Fruit fly (Drosophila melanogaster) whole organism, embryonic: ENCODE results near the gene Mfap1.

Experiments
- Ada2b ChIP-seq: fragments of 200-800 bp; sonication (Bioruptor generic); IDR thresholded peaks from 2 replicates; pipeline ENCODE4 v1.3.6; 2022; ENCODE audit warnings: missing biosample characterization, missing genetic modification characterization
- Aef1 ChIP-seq: fragments of 200-800 bp; sonication (Bioruptor generic); IDR thresholded peaks from 3 replicates; pipeline ENCODE4 v1.3.6; 2022; ENCODE audit warnings: missing biosample characterization, missing genetic modification characterization
- Atf3 ChIP-seq: fragments of 200-800 bp; sonication (Bioruptor generic); optimal IDR thresholded peaks from 3 replicates; lab custom pipeline; 2016; ENCODE audit warnings: missing biosample characterization, missing genetic modification characterization
- CG11695 ChIP-seq: fragments of 200-800 bp; sonication (Bioruptor generic); IDR thresholded peaks from 3 replicates; pipeline ENCODE4 v1.3.6; 2022; ENCODE audit warnings: missing biosample characterization, missing genetic modification characterization
- CG11696 ChIP-seq: fragments of 200-800 bp; sonication (Bioruptor generic); IDR thresholded peaks from 2 replicates; pipeline ENCODE4 v1.3.6; 2022; ENCODE audit warnings: missing biosample characterization, missing genetic modification characterization
- CG12219 ChIP-seq: fragments of 200-800 bp; sonication (Bioruptor generic); optimal IDR thresholded peaks from 3 replicates; lab custom pipeline; 2018; ENCODE audit warnings: missing biosample characterization, mild to moderate bottlenecking, missing genetic modification characterization
- CG14050 ChIP-seq: fragments of 200-800 bp; sonication (Bioruptor generic); IDR thresholded peaks from 3 replicates; pipeline ENCODE4 v1.3.6; 2022; ENCODE audit warnings: missing biosample characterization, missing genetic modification characterization
- CG14441 ChIP-seq: fragments of 200-800 bp; sonication (Bioruptor generic); IDR thresholded peaks from 2 replicates; pipeline ENCODE4 v1.3.6; 2022; ENCODE audit warnings: missing biosample characterization, missing genetic modification characterization
- CG17328 ChIP-seq: fragments of 200-800 bp; sonication (Bioruptor generic); IDR thresholded peaks from 2 replicates; pipeline ENCODE4 v1.3.6; 2022; ENCODE audit warnings: missing biosample characterization, missing genetic modification characterization
- CG18011 ChIP-seq: fragments of 200-800 bp; sonication (Bioruptor generic); optimal IDR thresholded peaks from 2 replicates; lab custom pipeline; 2017; ENCODE audit warnings: missing biosample characterization, missing genetic modification characterization, mild to moderate bottlenecking, moderate library complexity, missing genotype
- CG2129 ChIP-seq: fragments of 200-800 bp; sonication (Bioruptor generic); IDR thresholded peaks from 2 replicates; pipeline ENCODE4 v1.3.6; 2022; ENCODE audit warnings: missing biosample characterization, missing genetic modification characterization; ENCODE audit not compliant: partially characterized antibody
- CG2712 ChIP-seq: fragments of 200-800 bp; optimal IDR thresholded peaks from 3 replicates; lab custom pipeline; 2019; ENCODE audit warnings: missing biosample characterization, mild to moderate bottlenecking, missing genetic modification characterization, moderate library complexity
- CG3163 ChIP-seq: fragments of 200-800 bp; sonication (Bioruptor generic); optimal IDR thresholded peaks from 3 replicates; lab custom pipeline; 2016; ENCODE audit warnings: missing biosample characterization, missing genetic modification characterization
- CG32767 ChIP-seq: fragments of 200-800 bp; sonication (Bioruptor generic); IDR thresholded peaks from 2 replicates; pipeline ENCODE4 v1.3.6; 2022; ENCODE audit warnings: missing biosample characterization, missing genetic modification characterization
- CG3726 ChIP-seq: fragments of 200-800 bp; sonication (Bioruptor generic); IDR thresholded peaks from 3 replicates; pipeline ENCODE4, ENCODE4 v1.3.6; 2022; ENCODE audit warnings: missing biosample characterization, missing genetic modification characterization
- CG6654 ChIP-seq: fragments of 200-800 bp; sonication (Bioruptor generic); optimal IDR thresholded peaks from 2 replicates; lab custom pipeline; 2017; ENCODE audit warnings: missing biosample characterization, mild to moderate bottlenecking, missing genetic modification characterization
- CG7786 ChIP-seq: fragments of 200-800 bp; sonication (Bioruptor generic); optimal IDR thresholded peaks from 2 replicates; lab custom pipeline; 2016; ENCODE audit warnings: missing biosample characterization, missing genetic modification characterization
- CG8944 ChIP-seq: fragments of 200-800 bp; sonication (Bioruptor generic); optimal IDR thresholded peaks from 3 replicates; lab custom pipeline; 2016; ENCODE audit warnings: missing biosample characterization, missing genetic modification characterization
- CHES-1-like ChIP-seq: fragments of 200-800 bp; sonication (Bioruptor generic); optimal IDR thresholded peaks from 2 replicates; lab custom pipeline; 2016; ENCODE audit warnings: missing biosample characterization, missing genetic modification characterization
- Chrac-16 ChIP-seq: fragments of 200-800 bp; sonication (Bioruptor generic); optimal IDR thresholded peaks from 3 replicates; lab custom pipeline; 2016; ENCODE audit warnings: missing biosample characterization, missing genetic modification characterization
- Dip3 ChIP-seq: fragments of 200-800 bp; sonication (Bioruptor generic); optimal IDR thresholded peaks from 3 replicates; lab custom pipeline; 2016; ENCODE audit warnings: missing biosample characterization, missing genetic modification characterization
- Dref ChIP-seq: fragments of 200-800 bp; sonication (Bioruptor generic); IDR thresholded peaks from 2 replicates; pipeline ENCODE4 v1.3.6; 2022; ENCODE audit warnings: missing biosample characterization, missing genetic modification characterization
- Gsc ChIP-seq: fragments of 200-800 bp; sonication (Bioruptor generic); IDR thresholded peaks from 2 replicates; pipeline ENCODE4 v1.3.6; 2022; ENCODE audit warnings: missing biosample characterization, missing genetic modification characterization
- H2.0 ChIP-seq: fragments of 200-800 bp; sonication (Bioruptor generic); IDR thresholded peaks from 2 replicates; pipeline ENCODE4 v1.3.6; 2022; ENCODE audit warnings: missing biosample characterization, missing genetic modification characterization
- Meics ChIP-seq: fragments of 200-800 bp; sonication (Bioruptor generic); optimal IDR thresholded peaks from 2 replicates; lab custom pipeline; 2017; ENCODE audit warnings: missing biosample characterization, mild to moderate bottlenecking, missing genetic modification characterization
- Spps ChIP-seq: fragments of 200-800 bp; sonication (Bioruptor generic); optimal IDR thresholded peaks from 2 replicates; lab custom pipeline; 2018; ENCODE audit warnings: missing biosample characterization, mild to moderate bottlenecking, missing genetic modification characterization
- Xrp1 ChIP-seq: fragments of 200-800 bp; sonication (Bioruptor generic); IDR thresholded peaks from 2 replicates; pipeline ENCODE4 v1.3.6; 2022; ENCODE audit warnings: missing biosample characterization, missing genetic modification characterization
- ara ChIP-seq: fragments of 200-800 bp; sonication (Bioruptor generic); IDR thresholded peaks from 2 replicates; pipeline ENCODE4 v1.3.6; 2022; ENCODE audit warnings: missing biosample characterization, missing genetic modification characterization
- bcd ChIP-seq: fragments of 200-800 bp; sonication (Bioruptor generic); optimal IDR thresholded peaks from 2 replicates; lab custom pipeline; 2017; ENCODE audit warnings: missing biosample characterization, mild to moderate bottlenecking, missing genetic modification characterization
- bowl ChIP-seq: fragments of 200-800 bp; sonication (Bioruptor generic); IDR thresholded peaks from 2 replicates; pipeline ENCODE4 v1.3.6; 2022; ENCODE audit warnings: missing biosample characterization, missing genetic modification characterization
- bsh ChIP-seq, 2 experiments: fragments of 200-800 bp; sonication (Bioruptor generic); optimal IDR thresholded peaks; 2 replicates each; lab custom pipeline; 2017 to 2018; ENCODE audit warnings: mild to moderate bottlenecking in 2 of 2, missing biosample characterization in 2 of 2, missing genetic modification characterization in 2 of 2, moderate library complexity in 1 of 2
- btn ChIP-seq: fragments of 200-800 bp; sonication (Bioruptor generic); optimal IDR thresholded peaks from 2 replicates; lab custom pipeline; 2016; ENCODE audit warnings: missing biosample characterization, missing genetic modification characterization
- cad ChIP-seq: fragments of >200 bp; optimal IDR thresholded peaks from 2 replicates; lab custom pipeline; 2017; ENCODE audit warnings: missing biosample characterization, missing genetic modification characterization
- chif ChIP-seq, 2 experiments: fragments of 200-800 bp; sonication (Bioruptor generic); optimal IDR thresholded peaks; 3 replicates each; lab custom pipeline; 2016; ENCODE audit warnings: missing biosample characterization in 2 of 2, missing genetic modification characterization in 2 of 2
- corto ChIP-seq: fragments of 200-800 bp; sonication (Bioruptor generic); optimal IDR thresholded peaks from 2 replicates; lab custom pipeline; 2016; ENCODE audit warnings: missing biosample characterization, mild to moderate bottlenecking, missing genetic modification characterization, moderate library complexity
- cwo ChIP-seq: fragments of 200-800 bp; sonication (Bioruptor generic); optimal IDR thresholded peaks from 3 replicates; lab custom pipeline; 2017; ENCODE audit warnings: missing biosample characterization, missing genetic modification characterization, mild to moderate bottlenecking, moderate library complexity, missing genetic modification reagents
- danr ChIP-seq: fragments of 200-800 bp; sonication (Bioruptor generic); IDR thresholded peaks from 2 replicates; pipeline ENCODE4 v1.3.6; 2022; ENCODE audit warnings: missing biosample characterization, missing genetic modification characterization
- dati ChIP-seq: fragments of 200-800 bp; sonication (Bioruptor generic); IDR thresholded peaks from 2 replicates; pipeline ENCODE4 v1.3.6; 2022; ENCODE audit warnings: missing biosample characterization, missing genetic modification characterization
- dm ChIP-seq: fragments of 200-800 bp; sonication (Bioruptor generic); optimal IDR thresholded peaks from 3 replicates; lab custom pipeline; 2016; ENCODE audit warnings: missing biosample characterization, missing genetic modification characterization
- gce ChIP-seq: fragments of 200-800 bp; sonication (Bioruptor generic); IDR thresholded peaks from 3 replicates; pipeline ENCODE4 v1.3.6; 2022; ENCODE audit warnings: missing biosample characterization, missing genetic modification characterization
- gcm ChIP-seq: fragments of 200-800 bp; sonication (Bioruptor generic); optimal IDR thresholded peaks from 2 replicates; lab custom pipeline; 2019; ENCODE audit warnings: missing biosample characterization, mild to moderate bottlenecking, missing genetic modification characterization, moderate library complexity
- jumu ChIP-seq: fragments of 200-800 bp; sonication (Bioruptor generic); optimal IDR thresholded peaks from 3 replicates; lab custom pipeline; 2016; ENCODE audit warnings: missing biosample characterization, missing genetic modification characterization
- lmd ChIP-seq: fragments of 200-800 bp; sonication (Bioruptor generic); IDR thresholded peaks from 2 replicates; pipeline ENCODE4 v1.3.6; 2022; ENCODE audit warnings: missing biosample characterization, missing genetic modification characterization
- prd ChIP-seq, 3 experiments: fragments of >200 bp in 2 of 3; fragments of 200-800 bp in 1 of 3; sonication (Bioruptor generic) in 1 of 3; optimal IDR thresholded peaks in 2 of 3; IDR thresholded peaks in 1 of 3; 2 replicates in 2 of 3; 3 replicates in 1 of 3; pipeline versions ENCODE4 v1.3.6 to Lab custom; 2017 to 2022; ENCODE audit warnings: missing biosample characterization in 1 of 3, missing genetic modification characterization in 1 of 3
- pzg ChIP-seq: fragments of 200-800 bp; sonication (Bioruptor generic); optimal IDR thresholded peaks from 3 replicates; lab custom pipeline; 2018; ENCODE audit warnings: missing biosample characterization, mild to moderate bottlenecking, missing genetic modification characterization, moderate library complexity
- salm ChIP-seq: fragments of 200-800 bp; sonication (Bioruptor generic); optimal IDR thresholded peaks from 2 replicates; lab custom pipeline; 2018; ENCODE audit warnings: missing biosample characterization, mild to moderate bottlenecking, missing genetic modification characterization
- sd ChIP-seq: fragments of 200-800 bp; sonication (Bioruptor generic); optimal IDR thresholded peaks from 3 replicates; lab custom pipeline; 2018; ENCODE audit warnings: missing biosample characterization, mild to moderate bottlenecking, missing genetic modification characterization, moderate library complexity
- sens ChIP-seq: fragments of 200-800 bp; sonication (Bioruptor generic); peaks from one replicate; lab custom pipeline; 2016; ENCODE audit warnings: missing biosample characterization, missing genetic modification characterization
- sim ChIP-seq: fragments of 200-800 bp; sonication (Bioruptor generic); IDR thresholded peaks from 2 replicates; pipeline ENCODE4 v1.3.6; 2022; ENCODE audit warnings: missing biosample characterization, missing genetic modification characterization
- sima ChIP-seq: fragments of 200-800 bp; sonication (Bioruptor generic); optimal IDR thresholded peaks from 2 replicates; lab custom pipeline; 2016; ENCODE audit warnings: missing biosample characterization, missing genetic modification characterization
- stc ChIP-seq: fragments of 200-800 bp; sonication (Bioruptor generic); IDR thresholded peaks from 2 replicates; pipeline ENCODE4 v1.3.6; 2022; ENCODE audit warnings: missing biosample characterization, missing genetic modification characterization
- toy ChIP-seq: fragments of 200-800 bp; sonication (Bioruptor generic); IDR thresholded peaks from 2 replicates; pipeline ENCODE4 v1.3.6; 2022; ENCODE audit warnings: missing biosample characterization, missing genetic modification characterization

Gene Mfap1

DNA sequence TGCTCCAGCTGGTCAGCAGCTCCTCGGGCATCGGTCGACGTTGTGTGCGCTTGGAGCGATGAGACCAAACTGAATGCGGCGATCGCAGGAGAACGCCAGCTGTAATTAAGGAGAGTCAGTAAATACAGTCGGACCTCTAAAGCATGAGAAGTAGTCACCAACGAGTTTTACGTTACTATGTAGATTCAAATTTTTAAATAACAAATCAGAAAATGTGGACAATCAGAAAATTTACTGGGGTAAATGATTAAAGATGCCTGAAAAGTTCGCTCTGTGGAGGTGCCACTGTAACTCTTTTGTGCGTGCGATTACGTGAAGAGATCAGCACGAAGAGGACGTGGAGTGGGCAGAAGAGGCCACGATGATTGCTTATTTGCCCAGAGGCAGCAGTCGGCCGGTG is 22.1 kb downstream of the Mfap1 start, which contains the start of gene SCOT (continued):
- TF ChIP-seq CG7786 (GFP tag; lab: Kevin White, UChicago) = peak; percentile 68
- peak; percentile 66; the same call in 1 of the 3 replicates for TF ChIP-seq gce (GFP tag; lab: Robert Waterston, UW)
- TF ChIP-seq Aef1 = peak; percentile 70
- TF ChIP-seq Spps = no peak
- TF ChIP-seq sd = no peak
- TF ChIP-seq dm (GFP tag; lab: Kevin White, UChicago) = peak; percentile 38
- TF ChIP-seq CG11696 (GFP tag; lab: Robert Waterston, UW) = peak; percentile 73
- TF ChIP-seq btn (GFP tag; lab: Kevin White, UChicago) = peak; percentile 36
- TF ChIP-seq bsh (GFP tag; optimal IDR thresholded peaks at IDR 0.05; lab: Kevin White, UChicago) = peak; percentile 79 to 87
- TF ChIP-seq Chrac-16 = peak; percentile 74
- TF ChIP-seq H2.0 = peak; percentile 87
- TF ChIP-seq Meics = peak; percentile 48
- TF ChIP-seq lmd (GFP tag; lab: Robert Waterston, UW) = peak; percentile 82
- TF ChIP-seq Dip3 = peak; percentile 55
- peak; percentile 52; the same call in 1 of the 2 replicates for TF ChIP-seq danr (GFP tag; lab: Robert Waterston, UW)
- peak; percentile 83 for TF ChIP-seq CG17328 (GFP tag; lab: Robert Waterston, UW)
- TF ChIP-seq CG3726 = 0 out of 3 replicates have a peak, but pooled peaks have one; percentile 50
- no peak for TF ChIP-seq sima (GFP tag; lab: Kevin White, UChicago)
- TF ChIP-seq Gsc (GFP tag; lab: Robert Waterston, UW) = peak; percentile 45; the same call in 1 of the 2 replicates
- TF ChIP-seq CG3163 (GFP tag; lab: Kevin White, UChicago) = peak; percentile 74
- TF ChIP-seq sens (GFP tag; lab: Kevin White, UChicago) = peak; percentile 97
- TF ChIP-seq Xrp1 (GFP tag; lab: Robert Waterston, UW) = peak; percentile 86
- TF ChIP-seq Atf3 (GFP tag; lab: Kevin White, UChicago) = peak; percentile 27
- TF ChIP-seq CG18011 (GFP tag; lab: Kevin White, UChicago) = no peak
- no peak for TF ChIP-seq corto
- peak; percentile 71 for TF ChIP-seq CG8944 (GFP tag; lab: Kevin White, UChicago)
- TF ChIP-seq ara = peak; percentile 73
- peak; percentile 71; the same call in 1 of the 2 replicates for TF ChIP-seq CG32767 (GFP tag; lab: Robert Waterston, UW)
- peak; percentile 22 for TF ChIP-seq CHES-1-like (GFP tag; lab: Kevin White, UChicago)
- peak; percentile 21 for TF ChIP-seq CG6654
- peak; percentile 75 for TF ChIP-seq CG12219
- peak; percentile 67; the same call in 1 of the 3 replicates for TF ChIP-seq CG11695 (GFP tag; lab: Robert Waterston, UW)
- peak; percentile 66 for TF ChIP-seq bowl (GFP tag; lab: Robert Waterston, UW)
- TF ChIP-seq toy = no peak
- peak; percentile 68 for TF ChIP-seq jumu (GFP tag; lab: Kevin White, UChicago)
- no peak for TF ChIP-seq CG2712 (tag; lab: Kevin White, UChicago)
- no peak for TF ChIP-seq gcm (GFP tag; lab: Kevin White, UChicago)
- no peak for TF ChIP-seq CG2129 (GFP tag; lab: Robert Waterston, UW)
- TF ChIP-seq dati (GFP tag; lab: Robert Waterston, UW) = peak; percentile 58
- no peak for TF ChIP-seq Dref (GFP tag; lab: Robert Waterston, UW)
- no peak for TF ChIP-seq pzg
- TF ChIP-seq prd (optimal IDR thresholded peaks at IDR 0.05; lab: Kevin White, UChicago) = no peak
- peak; percentile 80 for TF ChIP-seq prd (GFP tag; IDR thresholded peaks at IDR 0.05; lab: Robert Waterston, UW)
- TF ChIP-seq bcd = peak; percentile 43
- TF ChIP-seq sim (GFP tag; lab: Robert Waterston, UW) = peak; percentile 57; the same call in 1 of the 2 replicates
- peak; percentile 79 for TF ChIP-seq Ada2b (GFP tag; lab: Robert Waterston, UW)
- TF ChIP-seq cwo = peak; percentile 8
- TF ChIP-seq CG14441 (GFP tag; lab: Robert Waterston, UW) = peak; percentile 85
- TF ChIP-seq cad (GFP tag; lab: Kevin White, UChicago) = no peak
- TF ChIP-seq chif (GFP tag; optimal IDR thresholded peaks at IDR 0.05; lab: Kevin White, UChicago) = peak; percentile 66 to 70
- TF ChIP-seq stc (GFP tag; lab: Robert Waterston, UW) = peak; percentile 72
- peak; percentile 45 for TF ChIP-seq salm
- TF ChIP-seq CG14050 (GFP tag; lab: Robert Waterston, UW) = peak; percentile 75
